Worm (Caenorhabditis elegans): ENCODE results near the gene K08H10.10.

ce11 chrV:10019083-10019624 lies 18.3 kb downstream of the K08H10.10 start:
- no peak for TF ChIP-seq nhr-12 (tag; optimal IDR thresholded peaks at IDR 0.05)
- TF ChIP-seq unc-62 (GFP tag; optimal IDR thresholded peaks at IDR 0.05): no peak
- TF ChIP-seq unc-39 (tag; optimal IDR thresholded peaks at IDR 0.05): no peak
- no peak for TF ChIP-seq skn-1 (tag; optimal IDR thresholded peaks at IDR 0.05)
- no peak for TF ChIP-seq tbx-2 (tag; optimal IDR thresholded peaks at IDR 0.05)
- no peak for TF ChIP-seq nhr-11 (tag; optimal IDR thresholded peaks at IDR 0.05)
- no peak for TF ChIP-seq lin-15B (tag; optimal IDR thresholded peaks at IDR 0.05)
